Worm (Caenorhabditis elegans): Measurements from ENCODE around the gene C53C11.2.
"Not testable (repeated sequence)": the region's sequence is repeated elsewhere in the genome, so short reads cannot be mapped to it uniquely, and the experiment has no call there.

The C53C11.2 gene

ce11 chrX:17336354-17336753, at the start of gene C53C11.2:
C53C11.2 (plus strand) TSS chrX:17336637.
- TF ChIP-seq unc-62 (GFP tag; optimal IDR thresholded peaks at IDR 0.05) = no peak

- no peak for TF ChIP-seq unc-62 (GFP tag; optimal IDR thresholded peaks at IDR 0.05)
Observed at ce11 chrX:17288378-17288777, 48.1 kb upstream of the C53C11.2 start.

- no peak for TF ChIP-seq unc-62 (GFP tag; optimal IDR thresholded peaks at IDR 0.05)
Observed at ce11 chrX:17294019-17294418, 42.4 kb upstream of the C53C11.2 start.

DNA sequence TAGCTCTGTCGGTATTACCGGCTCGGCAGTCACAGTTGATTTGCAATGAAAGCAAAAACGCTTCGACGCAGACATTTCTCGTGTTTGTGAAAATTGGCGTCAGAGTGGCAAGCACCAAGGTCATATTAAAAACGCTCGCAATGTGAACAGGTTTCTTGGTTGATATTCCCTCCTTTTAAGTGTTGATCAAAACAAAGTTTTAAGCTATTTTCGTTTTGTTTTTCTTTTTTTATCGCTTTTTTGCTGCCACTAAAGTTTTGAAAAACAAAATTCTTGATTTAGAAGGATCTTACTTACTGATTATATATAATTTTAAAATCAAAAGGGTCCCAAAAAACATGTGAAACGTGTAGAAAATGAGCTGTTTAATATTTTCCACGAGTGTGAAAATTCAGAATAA, 41.7 kb upstream of the C53C11.2 start, which contains the start of gene C33E10.8:
Gene C33E10.8 (minus strand): TSS at position 101 of the 400 bp plus-strand sequence.
- TF ChIP-seq unc-62 (GFP tag; optimal IDR thresholded peaks at IDR 0.05) = no peak

DNA sequence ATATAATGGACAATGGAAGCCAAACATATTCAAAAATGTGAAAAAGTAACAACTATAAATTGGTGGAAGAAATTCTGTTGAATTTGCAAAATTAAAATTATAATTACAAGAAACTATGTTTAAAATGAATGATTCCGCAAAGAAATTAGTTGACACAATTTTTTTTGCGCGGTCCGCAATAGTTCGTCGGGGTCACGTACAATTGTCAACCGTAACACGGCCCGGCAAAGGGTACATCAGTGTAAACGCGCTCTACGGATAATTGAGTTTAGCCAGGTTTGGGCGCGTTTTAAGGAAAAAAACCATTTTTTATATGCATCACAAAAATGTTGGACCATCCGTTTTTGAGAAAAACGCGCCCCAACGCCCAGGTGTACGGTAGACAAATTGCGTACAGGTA, 39.0 kb upstream of the C53C11.2 start:
- no peak for TF ChIP-seq unc-62 (GFP tag; optimal IDR thresholded peaks at IDR 0.05)

DNA sequence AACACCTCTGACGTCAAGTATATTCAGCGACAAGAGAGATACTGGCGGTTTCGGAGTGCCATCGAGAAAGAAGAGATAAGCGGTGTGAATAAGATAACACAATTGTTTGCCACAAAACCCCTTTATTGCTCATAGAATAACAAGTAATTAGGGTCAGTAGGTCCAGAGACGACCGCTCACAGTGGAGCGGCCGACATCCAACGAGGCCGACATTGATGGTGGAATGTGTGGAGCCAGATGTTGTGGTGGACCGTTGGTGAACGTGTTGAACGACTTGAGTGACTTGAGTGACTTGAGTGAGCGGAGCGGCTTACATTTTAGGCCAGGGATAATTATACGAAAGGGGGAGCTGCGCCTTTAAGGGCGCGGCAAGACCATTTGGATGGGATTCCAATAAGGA, 35.7 kb upstream of the C53C11.2 start:
- TF ChIP-seq unc-62 (GFP tag; optimal IDR thresholded peaks at IDR 0.05) = no peak

DNA sequence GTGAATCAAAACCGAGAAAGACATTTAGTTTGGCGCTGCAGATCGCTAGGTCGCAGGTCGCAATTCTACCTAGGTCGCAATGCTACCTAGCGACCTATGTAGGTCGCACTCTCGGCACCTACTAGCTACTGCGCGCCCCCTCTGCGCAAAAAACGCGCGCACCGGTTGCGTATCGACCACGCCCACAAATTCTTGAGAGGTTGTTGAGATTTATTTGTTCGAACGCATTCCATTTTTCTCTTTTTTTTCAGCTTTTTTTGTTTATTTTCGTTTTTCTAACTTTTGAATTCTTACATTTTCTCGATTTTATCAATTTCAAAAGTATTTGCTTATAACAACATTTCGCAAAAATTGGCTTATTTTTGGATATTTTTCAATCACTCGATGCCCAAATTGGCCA, 34.5 kb upstream of the C53C11.2 start, which contains the start of gene C33E10.10:
Gene C33E10.10 (minus strand): TSS at position 101 of the 400 bp plus-strand sequence.
- no peak for TF ChIP-seq unc-62 (GFP tag; optimal IDR thresholded peaks at IDR 0.05)

ce11 chrX:17302419-17302818, 34.0 kb upstream of the C53C11.2 start, which contains the start of gene fbxa-120:
fbxa-120 (plus strand) TSS chrX:17302719.
- TF ChIP-seq unc-62 (GFP tag; optimal IDR thresholded peaks at IDR 0.05) = no peak

DNA sequence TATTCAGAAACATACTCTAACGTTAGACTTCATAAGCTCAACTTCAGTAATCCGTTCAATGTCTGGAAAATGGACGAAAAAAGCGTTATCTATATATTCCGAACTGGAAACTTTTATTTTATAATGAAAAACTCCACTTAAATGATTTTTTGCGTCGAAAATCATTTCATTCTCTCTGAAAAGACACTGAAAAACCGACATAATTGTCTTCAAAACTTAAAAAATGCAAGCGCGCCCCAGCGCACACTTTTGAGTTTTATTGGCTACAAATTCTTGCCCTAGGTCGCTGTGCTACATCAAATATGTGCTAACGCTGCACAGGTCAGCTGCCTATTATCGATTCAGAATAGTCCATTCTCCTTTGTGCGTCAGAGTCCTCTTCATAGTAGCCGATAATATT, 31.5 kb upstream of the C53C11.2 start, which contains the start of gene C33E10.1:
Gene C33E10.1 (plus strand): TSS at position 301 of the 400 bp plus-strand sequence.
- TF ChIP-seq unc-62 (GFP tag; optimal IDR thresholded peaks at IDR 0.05) = not testable (repeated sequence)

ce11 chrX:17310730-17311312, 25.6 kb upstream of the C53C11.2 start, which contains the start of gene C53C11.4:
C53C11.4 (plus strand) TSS chrX:17310908.
- not testable (repeated sequence) for TF ChIP-seq unc-62 (GFP tag; optimal IDR thresholded peaks at IDR 0.05)

ce11 chrX:17314948-17315347, 21.5 kb upstream of the C53C11.2 start:
- no peak for TF ChIP-seq unc-62 (GFP tag; optimal IDR thresholded peaks at IDR 0.05)

ce11 chrX:17318284-17318683, 18.2 kb upstream of the C53C11.2 start, which contains the start of gene ptr-5:
ptr-5 (plus strand) TSS chrX:17318584.
- no peak for TF ChIP-seq unc-62 (GFP tag; optimal IDR thresholded peaks at IDR 0.05)

DNA sequence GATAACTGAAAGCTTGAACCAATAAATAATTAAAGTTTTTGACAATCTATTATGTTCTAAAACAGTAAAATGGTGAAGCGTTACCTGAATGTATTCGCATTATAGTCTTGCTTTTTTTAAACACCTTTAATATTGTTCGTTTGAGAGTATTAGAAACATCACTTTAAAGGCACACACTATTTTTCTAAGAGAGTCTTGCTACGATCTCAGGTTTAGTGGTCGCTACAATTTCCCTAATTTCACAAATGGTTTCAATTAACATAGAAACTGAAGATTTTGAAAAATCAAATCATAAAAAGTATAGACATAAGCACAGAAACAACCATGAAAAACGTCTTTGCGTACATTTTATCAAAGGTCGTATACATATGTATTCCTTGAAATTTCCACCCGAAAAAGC, 15.9 kb upstream of the C53C11.2 start:
- TF ChIP-seq unc-62 (GFP tag; optimal IDR thresholded peaks at IDR 0.05) = no peak

DNA sequence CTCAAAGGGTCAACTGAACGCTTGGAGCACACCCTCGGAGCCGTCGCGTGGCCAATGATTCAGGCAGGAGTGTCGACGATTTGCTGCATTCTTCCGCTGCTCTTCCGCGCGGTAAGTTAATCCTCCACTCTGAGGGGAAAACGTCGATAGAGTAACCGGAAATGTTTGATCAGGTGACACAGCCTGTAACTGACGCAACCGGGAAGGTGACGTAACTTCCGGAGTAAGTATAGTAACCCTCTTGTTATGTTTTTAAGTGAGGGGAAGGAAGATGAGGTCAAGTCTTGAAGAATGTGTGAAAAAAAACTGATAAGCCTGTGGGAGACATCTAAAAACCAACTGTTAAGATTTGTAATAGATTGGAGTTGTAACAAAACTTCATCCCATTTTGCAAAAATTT, 11.5 kb upstream of the C53C11.2 start:
- TF ChIP-seq unc-62 (GFP tag; optimal IDR thresholded peaks at IDR 0.05) = no peak

DNA sequence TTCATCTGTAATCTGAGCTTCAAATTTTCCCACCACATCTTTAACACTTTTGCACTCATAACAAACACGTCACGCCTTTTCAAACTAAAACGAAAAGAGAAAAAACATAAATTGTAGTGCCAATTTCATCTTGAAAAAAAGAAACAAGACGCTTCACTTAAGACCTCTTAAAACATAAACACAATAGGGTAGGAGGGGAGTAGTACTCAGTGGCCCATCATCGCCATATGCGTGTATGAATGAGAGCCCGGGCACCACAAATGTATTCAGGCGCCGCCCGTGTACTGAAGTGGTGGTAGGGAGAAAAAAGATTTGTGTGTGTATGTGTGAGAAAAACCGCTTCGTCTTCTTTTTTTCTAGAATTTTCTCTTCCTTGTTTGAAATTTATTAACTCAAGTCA, 9.2 kb upstream of the C53C11.2 start:
- TF ChIP-seq unc-62 (GFP tag; optimal IDR thresholded peaks at IDR 0.05) = no peak

ce11 chrX:17329075-17329474, 7.4 kb upstream of the C53C11.2 start:
- TF ChIP-seq unc-62 (GFP tag; optimal IDR thresholded peaks at IDR 0.05) = no peak

DNA sequence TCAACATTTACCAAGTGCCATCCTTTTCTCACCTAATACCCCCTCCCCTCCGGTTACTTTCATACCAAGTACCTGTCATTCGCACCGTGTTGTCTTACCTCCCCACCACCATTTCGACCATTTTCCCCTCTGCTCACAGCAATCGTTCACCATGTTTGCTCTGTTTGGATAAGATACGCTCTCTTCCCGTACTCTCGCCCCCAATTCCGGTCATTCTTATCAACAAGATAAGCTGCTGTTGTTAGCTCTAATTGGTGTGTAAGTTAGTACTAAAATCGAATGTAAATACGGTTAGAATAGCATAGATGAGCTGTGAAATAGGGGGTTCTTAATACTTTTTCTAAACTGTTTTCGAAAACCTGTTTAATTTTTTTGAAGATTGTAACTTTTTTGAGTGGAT, 5.9 kb upstream of the C53C11.2 start:
- TF ChIP-seq unc-62 (GFP tag; optimal IDR thresholded peaks at IDR 0.05) = no peak

DNA sequence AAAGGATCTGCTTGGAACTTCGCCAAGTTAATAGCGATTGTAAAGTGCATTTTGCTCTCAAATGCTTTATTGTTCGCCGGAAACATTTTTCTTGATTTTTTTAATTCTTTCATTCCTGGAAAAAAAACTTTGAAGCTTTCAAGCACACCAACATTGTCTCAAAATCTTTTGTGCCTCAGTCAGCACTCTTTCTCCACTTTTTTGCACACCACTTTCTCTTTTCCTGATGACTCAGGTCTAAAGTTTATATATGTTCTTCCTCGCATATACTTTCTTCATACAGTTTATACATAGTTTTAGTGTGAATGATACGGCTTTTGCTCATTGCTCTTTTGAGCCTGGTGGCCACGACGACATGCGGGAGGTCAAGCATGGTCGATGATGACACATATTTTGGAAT, 2.7 kb upstream of the C53C11.2 start, which contains the start of gene C53C11.5:
Gene C53C11.5 (plus strand): TSS at position 301 of the 400 bp plus-strand sequence.
- no peak for TF ChIP-seq unc-62 (GFP tag; optimal IDR thresholded peaks at IDR 0.05)

Measured in whole organism, dauer.